Worm (Caenorhabditis elegans) whole organism, L4/young adult: ENCODE results near the gene srx-122.

ENCODE experiments used
- W03F9.2 ChIP-seq: fragments of 150-350 bp; optimal IDR thresholded peaks from 2 replicates; lab custom pipeline; 2014; ENCODE audit warnings: missing biosample characterization, missing genetic modification characterization
- dao-5 ChIP-seq: sonication (generic microtip); optimal IDR thresholded peaks from 2 replicates; lab custom pipeline; 2016; ENCODE audit warnings: missing genotype, missing genetic modification characterization, moderate library complexity, missing compliant biosample characterization
- him-1 ChIP-seq: sonication (generic microtip); optimal IDR thresholded peaks from 2 replicates; lab custom pipeline; 2016; ENCODE audit warnings: missing genotype, missing genetic modification reagents, missing genetic modification characterization, missing compliant biosample characterization

srx-122 gene

ce11 chrV:3276184-3276583 is 21.5 kb downstream of the srx-122 start:
- TF ChIP-seq W03F9.2 = no peak
- no peak for TF ChIP-seq him-1 (tag; lab: Kevin White, UChicago)
- TF ChIP-seq dao-5 = no peak

- TF ChIP-seq W03F9.2 = no peak
- no peak for TF ChIP-seq dao-5
- TF ChIP-seq him-1 (tag; lab: Kevin White, UChicago) = no peak
Observed at ce11 chrV:3275033-3275432, 22.6 kb downstream of the srx-122 start, which contains the start of gene T28A11.3. T28A11.3 (plus strand) TSS chrV:3275333.

ce11 chrV:3273577-3274100 is 24.0 kb downstream of the srx-122 start, which contains the start of gene T28A11.4:
T28A11.4 (plus strand) TSS chrV:3274050.
- TF ChIP-seq W03F9.2 (no peak), him-1 (tag; lab: Kevin White, UChicago) (no peak), dao-5 (no peak)

- TF ChIP-seq W03F9.2 (no peak), dao-5 (no peak), him-1 (tag; lab: Kevin White, UChicago) (no peak)
Observed at ce11 chrV:3273156-3273555, 24.5 kb downstream of the srx-122 start, which contains the start of gene T28A11.20. T28A11.20 (minus strand) TSS chrV:3273256.

ce11 chrV:3269407-3269806 is 28.3 kb downstream of the srx-122 start, which contains the start of gene T28A11.19:
T28A11.19 (minus strand) TSS chrV:3269514.
- TF ChIP-seq W03F9.2 = no peak
- TF ChIP-seq him-1 (tag; lab: Kevin White, UChicago) = no peak

ce11 chrV:3267950-3268349 is 29.7 kb downstream of the srx-122 start, which contains the start of gene T28A11.18:
T28A11.18 (minus strand) TSS chrV:3268050.
- TF ChIP-seq him-1 (tag; lab: Kevin White, UChicago) (no peak), W03F9.2 (no peak), dao-5 (no peak)

- TF ChIP-seq dao-5 (no peak), him-1 (tag; lab: Kevin White, UChicago) (no peak), W03F9.2 (no peak)
Observed at ce11 chrV:3266189-3266588, 31.5 kb downstream of the srx-122 start, which contains the start of gene T28A11.17. T28A11.17 (minus strand) TSS chrV:3266289.

ce11 chrV:3260075-3260474 is 37.6 kb downstream of the srx-122 start, which contains the start of gene srbc-5:
srbc-5 (plus strand) TSS chrV:3260375.
- no peak for TF ChIP-seq dao-5

- TF ChIP-seq dao-5 (no peak), W03F9.2 (no peak), him-1 (tag; lab: Kevin White, UChicago) (no peak)
Observed at ce11 chrV:3259168-3259622, 38.5 kb downstream of the srx-122 start, which contains the start of gene T28A11.16. T28A11.16 (minus strand) TSS chrV:3259218.

ce11 chrV:3257277-3257676 is 40.4 kb downstream of the srx-122 start, which contains the start of gene T28A11.22:
T28A11.22 (plus strand) TSS chrV:3257577.
- TF ChIP-seq dao-5 (no peak), W03F9.2 (no peak), him-1 (tag; lab: Kevin White, UChicago) (no peak)

ce11 chrV:3256809-3257208 is 40.9 kb downstream of the srx-122 start:
- TF ChIP-seq dao-5 (no peak), W03F9.2 (no peak), him-1 (tag; lab: Kevin White, UChicago) (no peak)

- TF ChIP-seq W03F9.2 (no peak), him-1 (tag; lab: Kevin White, UChicago) (no peak), dao-5 (no peak)
Observed at ce11 chrV:3256051-3256450, 41.6 kb downstream of the srx-122 start, which contains the start of gene srt-63. srt-63 (minus strand) TSS chrV:3256151.

ce11 chrV:3250153-3250552 is 47.5 kb downstream of the srx-122 start, which contains the start of gene T28A11.13:
T28A11.13 (minus strand) TSS chrV:3250253.
- TF ChIP-seq W03F9.2 = no peak
- no peak for TF ChIP-seq dao-5
- no peak for TF ChIP-seq him-1 (tag; lab: Kevin White, UChicago)

- TF ChIP-seq W03F9.2 = no peak
- TF ChIP-seq him-1 (tag; lab: Kevin White, UChicago) = no peak
- no peak for TF ChIP-seq dao-5
Observed at ce11 chrV:3247515-3247914, 50.1 kb downstream of the srx-122 start, which contains the start of gene srj-8. srj-8 (plus strand) TSS chrV:3247815.
